Worm (Caenorhabditis elegans): ENCODE results near the gene ttbk-6.
A peak's percentile ranks its signal among the peaks of the same experiment; 100 is the strongest.

The ttbk-6 gene

DNA sequence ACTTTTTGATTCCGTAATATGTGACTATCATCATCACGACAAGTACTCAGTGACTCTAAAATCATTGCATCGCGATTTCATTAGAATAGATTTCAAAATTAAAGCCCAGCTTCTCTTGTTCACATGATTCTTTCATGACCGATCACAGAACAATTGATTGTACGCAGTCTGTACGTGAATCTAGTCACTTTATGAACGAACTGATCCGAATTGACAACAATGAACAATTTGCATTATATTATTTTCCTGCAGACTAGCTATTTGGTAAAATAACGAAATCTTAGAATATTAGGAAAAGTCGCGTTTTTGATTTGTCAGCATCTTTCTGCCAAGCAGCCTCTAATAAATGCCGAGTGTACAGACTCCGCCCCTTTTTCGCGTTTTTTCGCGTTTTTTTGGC is 25.0 kb downstream of the ttbk-6 start:
- TF ChIP-seq ref-1 (GFP tag; conservative IDR thresholded peaks at IDR 0.05) (no peak), klf-2 (GFP tag; conservative IDR thresholded peaks at IDR 0.05) (no peak), flt-1 (GFP tag; IDR thresholded peaks at IDR 0.05) (no peak), med-1 (GFP tag; optimal IDR thresholded peaks at IDR 0.05; ENCODE audit: insufficient read depth) (no peak), tab-1 (GFP tag; IDR thresholded peaks at IDR 0.05) (no peak), ztf-23 (GFP tag; IDR thresholded peaks at IDR 0.05) (no peak), cog-1 (tag; optimal IDR thresholded peaks at IDR 0.05) (no peak), ztf-29 (GFP tag; IDR thresholded peaks at IDR 0.05) (no peak), T22C8.4 (GFP tag; IDR thresholded peaks at IDR 0.05) (no peak)

DNA sequence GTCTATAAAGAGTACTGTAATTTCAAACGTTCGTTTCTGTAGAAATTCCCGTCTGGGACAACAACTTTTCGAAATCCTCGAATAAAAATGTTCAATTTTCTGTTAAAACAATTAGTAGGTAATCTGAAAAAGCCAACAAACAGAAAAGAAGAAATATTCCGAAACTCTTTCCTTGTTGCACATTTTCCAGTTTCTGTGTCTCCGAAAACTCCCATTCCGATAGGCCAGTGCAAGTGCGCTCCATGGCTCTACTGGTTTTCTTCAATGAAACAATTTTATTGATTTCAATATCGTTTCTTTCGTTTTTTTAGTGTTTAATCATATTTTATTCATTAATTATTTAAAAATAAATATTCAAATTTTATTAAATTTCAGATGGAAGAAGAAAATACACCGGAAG is 28.1 kb downstream of the ttbk-6 start, which contains the start of gene F54D8.6:
Gene F54D8.6 (plus strand): TSS at position 370 of the 400 bp plus-strand sequence.
- no peak for TF ChIP-seq ztf-23 (GFP tag; IDR thresholded peaks at IDR 0.05)
- TF ChIP-seq T22C8.4 (GFP tag; IDR thresholded peaks at IDR 0.05): no peak
- no peak for TF ChIP-seq med-1 (GFP tag; optimal IDR thresholded peaks at IDR 0.05; ENCODE audit: insufficient read depth)
- TF ChIP-seq ref-1 (GFP tag; conservative IDR thresholded peaks at IDR 0.05): no peak
- TF ChIP-seq ztf-29 (GFP tag; IDR thresholded peaks at IDR 0.05): no peak
- TF ChIP-seq klf-2 (GFP tag; conservative IDR thresholded peaks at IDR 0.05): no peak
- no peak for TF ChIP-seq tab-1 (GFP tag; IDR thresholded peaks at IDR 0.05)
- TF ChIP-seq flt-1 (GFP tag; IDR thresholded peaks at IDR 0.05): no peak
- no peak for TF ChIP-seq cog-1 (tag; optimal IDR thresholded peaks at IDR 0.05)

DNA sequence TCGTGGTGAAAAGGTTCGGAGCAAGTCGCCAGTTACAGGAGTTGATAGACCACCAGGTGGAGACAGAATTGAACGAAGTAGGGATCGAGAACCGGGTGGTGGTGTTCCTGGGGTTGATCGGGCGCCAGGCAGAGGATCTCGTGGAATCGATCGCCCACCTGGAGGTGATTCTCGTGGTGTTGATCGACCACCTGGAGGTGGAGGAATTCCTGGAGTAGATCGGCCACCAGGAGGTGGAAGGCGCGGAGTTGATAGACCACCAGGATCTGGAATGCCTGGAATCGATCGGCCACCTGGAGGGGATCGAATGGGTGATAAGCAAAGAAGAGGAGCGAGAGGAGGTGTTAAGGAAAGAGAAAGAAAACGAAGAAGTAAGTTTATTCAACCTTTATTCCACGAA is 31.0 kb downstream of the ttbk-6 start:
- TF ChIP-seq ztf-29 (GFP tag; IDR thresholded peaks at IDR 0.05): no peak

DNA sequence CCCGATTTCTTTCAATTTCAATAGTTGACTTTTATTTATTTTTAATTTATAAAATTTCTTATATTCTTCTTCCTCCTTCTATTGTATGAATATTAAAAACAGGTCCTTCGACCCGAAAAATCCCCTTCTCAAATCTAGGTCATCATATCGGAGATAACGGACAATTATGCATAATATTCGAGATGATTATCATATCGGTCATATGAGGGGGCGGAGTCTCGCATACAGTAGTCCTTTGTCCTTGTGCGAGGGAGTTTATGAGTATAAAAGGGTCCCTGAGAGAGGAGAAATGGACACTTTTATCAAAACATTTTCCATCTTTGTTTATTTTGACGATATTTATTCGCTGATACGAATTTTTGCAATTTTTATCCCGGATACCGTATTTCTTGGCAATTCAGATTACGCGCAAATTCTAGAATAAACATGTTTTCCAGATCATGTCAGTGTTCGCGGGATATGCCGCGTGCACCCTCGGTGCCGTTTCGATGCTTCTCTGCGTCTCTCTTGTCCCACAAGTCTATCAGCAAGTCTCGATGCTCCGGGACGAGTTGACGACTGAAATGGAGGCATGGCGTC is 32.5 kb downstream of the ttbk-6 start, which contains the start of gene dpy-17:
Gene dpy-17 (plus strand): TSS at position 438 of the 579 bp plus-strand sequence.
- TF ChIP-seq flt-1 (GFP tag; IDR thresholded peaks at IDR 0.05) (no peak), ztf-29 (GFP tag; IDR thresholded peaks at IDR 0.05) (no peak), tab-1 (GFP tag; IDR thresholded peaks at IDR 0.05) (no peak), ztf-23 (GFP tag; IDR thresholded peaks at IDR 0.05) (no peak), cog-1 (tag; optimal IDR thresholded peaks at IDR 0.05) (no peak), ref-1 (GFP tag; conservative IDR thresholded peaks at IDR 0.05) (no peak), T22C8.4 (GFP tag; IDR thresholded peaks at IDR 0.05) (no peak), klf-2 (GFP tag; conservative IDR thresholded peaks at IDR 0.05) (no peak), med-1 (GFP tag; optimal IDR thresholded peaks at IDR 0.05; ENCODE audit: insufficient read depth) (no peak)

DNA sequence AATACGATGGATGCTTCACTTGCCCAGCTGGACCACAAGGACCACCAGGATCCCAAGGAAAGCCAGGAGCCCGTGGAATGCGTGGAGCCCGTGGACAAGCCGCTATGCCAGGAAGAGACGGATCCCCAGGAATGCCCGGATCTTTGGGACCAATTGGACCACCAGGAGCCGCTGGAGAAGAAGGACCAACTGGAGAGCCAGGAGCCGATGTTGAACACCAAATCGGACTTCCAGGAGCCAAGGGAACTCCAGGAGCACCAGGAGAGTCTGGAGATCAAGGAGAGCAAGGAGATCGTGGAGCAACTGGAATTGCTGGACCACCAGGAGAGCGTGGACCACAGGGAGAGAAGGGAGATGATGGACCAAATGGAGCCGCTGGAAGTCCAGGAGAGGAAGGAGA is 33.5 kb downstream of the ttbk-6 start:
- TF ChIP-seq tab-1 (GFP tag; IDR thresholded peaks at IDR 0.05) (no peak), klf-2 (GFP tag; conservative IDR thresholded peaks at IDR 0.05) (0 out of 2 replicates have a peak, but pooled peaks have one; percentile 14)

DNA sequence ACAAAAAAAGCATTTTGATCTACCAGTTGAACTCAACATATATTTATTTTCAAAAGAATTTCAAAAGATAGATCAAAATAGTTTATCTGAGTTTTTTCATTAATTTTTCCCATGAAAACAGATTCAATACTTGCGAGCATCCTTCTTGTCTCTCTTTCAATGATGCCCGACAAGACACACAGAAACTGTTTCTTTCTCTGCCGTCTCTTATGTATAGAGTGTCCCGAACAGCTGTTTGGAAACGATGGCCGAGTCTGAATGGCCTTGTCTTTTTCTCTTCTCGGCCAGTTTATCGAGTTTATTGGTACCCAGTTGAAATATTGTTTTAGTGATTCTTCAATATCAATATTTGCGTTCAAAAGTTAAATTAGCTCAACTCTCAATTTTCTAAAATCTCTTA is 34.2 kb downstream of the ttbk-6 start:
- TF ChIP-seq cog-1 (tag; optimal IDR thresholded peaks at IDR 0.05) (no peak), ztf-23 (GFP tag; IDR thresholded peaks at IDR 0.05) (peak; percentile 57; the same call in 1 of the 2 replicates), ref-1 (GFP tag; conservative IDR thresholded peaks at IDR 0.05) (no peak), klf-2 (GFP tag; conservative IDR thresholded peaks at IDR 0.05) (no peak)

DNA sequence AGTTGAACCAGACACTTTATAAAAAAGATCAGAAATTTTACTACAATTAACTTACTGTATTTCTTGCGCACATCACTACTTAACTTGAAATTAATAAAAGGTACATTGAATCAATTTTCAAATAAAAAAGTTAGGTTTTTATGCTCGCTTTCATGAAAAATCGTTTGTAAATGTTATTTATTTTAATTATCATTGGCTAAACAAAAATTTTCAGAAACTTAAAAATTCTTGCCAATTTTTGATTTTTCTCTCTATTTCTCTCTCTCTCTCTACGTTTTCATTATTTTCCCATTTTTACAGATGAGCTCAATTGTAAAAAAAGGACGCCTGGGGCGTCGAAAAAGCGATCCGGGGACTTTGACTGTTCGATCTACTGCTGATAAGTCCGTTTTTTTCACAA is 34.9 kb downstream of the ttbk-6 start, which contains the start of gene sax-2:
Gene sax-2 (plus strand): TSS at position 301 of the 400 bp plus-strand sequence.
- TF ChIP-seq ref-1 (GFP tag; conservative IDR thresholded peaks at IDR 0.05): no peak
- TF ChIP-seq ztf-23 (GFP tag; IDR thresholded peaks at IDR 0.05): no peak
- TF ChIP-seq tab-1 (GFP tag; IDR thresholded peaks at IDR 0.05): no peak
- no peak for TF ChIP-seq ztf-29 (GFP tag; IDR thresholded peaks at IDR 0.05)
- TF ChIP-seq med-1 (GFP tag; optimal IDR thresholded peaks at IDR 0.05; ENCODE audit: insufficient read depth): no peak
- no peak for TF ChIP-seq flt-1 (GFP tag; IDR thresholded peaks at IDR 0.05)
- TF ChIP-seq klf-2 (GFP tag; conservative IDR thresholded peaks at IDR 0.05): no peak
- TF ChIP-seq T22C8.4 (GFP tag; IDR thresholded peaks at IDR 0.05): no peak
- TF ChIP-seq cog-1 (tag; optimal IDR thresholded peaks at IDR 0.05): no peak

DNA sequence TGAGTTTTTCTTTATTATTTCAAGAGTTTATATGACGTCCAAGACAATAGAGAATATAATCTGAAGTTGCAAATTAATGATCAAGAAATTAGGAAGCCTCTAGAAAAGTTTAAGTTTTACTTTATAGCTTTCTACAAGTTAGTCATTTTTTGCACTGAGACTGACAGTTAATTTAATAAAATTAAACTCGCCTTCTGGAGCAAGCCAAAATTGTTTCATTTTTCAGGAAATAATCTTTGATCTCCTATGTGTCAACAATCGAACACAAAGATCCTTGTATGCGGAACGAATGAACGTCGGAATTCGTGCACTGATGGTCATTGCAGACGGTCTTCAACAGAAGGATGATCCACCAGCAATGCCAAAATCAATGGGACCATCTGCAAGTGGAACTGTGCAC is 37.9 kb downstream of the ttbk-6 start:
- TF ChIP-seq tab-1 (GFP tag; IDR thresholded peaks at IDR 0.05) (no peak), med-1 (GFP tag; optimal IDR thresholded peaks at IDR 0.05; ENCODE audit: insufficient read depth) (no peak), flt-1 (GFP tag; IDR thresholded peaks at IDR 0.05) (no peak), cog-1 (tag; optimal IDR thresholded peaks at IDR 0.05) (no peak), T22C8.4 (GFP tag; IDR thresholded peaks at IDR 0.05) (no peak), klf-2 (GFP tag; conservative IDR thresholded peaks at IDR 0.05) (no peak), ztf-23 (GFP tag; IDR thresholded peaks at IDR 0.05) (no peak), ztf-29 (GFP tag; IDR thresholded peaks at IDR 0.05) (no peak), ref-1 (GFP tag; conservative IDR thresholded peaks at IDR 0.05) (no peak)

DNA sequence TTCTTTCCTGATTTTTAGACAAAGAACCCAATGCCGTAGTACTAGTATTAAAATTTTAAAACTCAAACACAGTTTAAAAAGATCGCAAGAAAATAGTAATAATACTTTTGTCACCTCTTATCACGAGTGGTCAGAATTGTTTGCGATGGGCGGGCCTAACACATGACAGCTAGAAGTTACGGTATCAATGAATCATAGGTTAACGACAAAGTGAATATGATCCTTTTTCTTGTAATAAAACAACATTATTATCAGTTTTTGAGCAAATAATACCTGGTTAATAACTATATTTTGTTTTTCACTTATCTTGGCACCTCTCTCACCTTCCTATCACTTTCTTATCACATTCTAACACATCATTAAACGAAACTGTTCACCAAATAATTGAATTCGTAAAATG is 38.5 kb downstream of the ttbk-6 start:
- TF ChIP-seq ref-1 (GFP tag; conservative IDR thresholded peaks at IDR 0.05) (no peak), ztf-29 (GFP tag; IDR thresholded peaks at IDR 0.05) (no peak), klf-2 (GFP tag; conservative IDR thresholded peaks at IDR 0.05) (no peak), med-1 (GFP tag; optimal IDR thresholded peaks at IDR 0.05; ENCODE audit: insufficient read depth) (no peak), cog-1 (tag; optimal IDR thresholded peaks at IDR 0.05) (no peak), tab-1 (GFP tag; IDR thresholded peaks at IDR 0.05) (no peak), T22C8.4 (GFP tag; IDR thresholded peaks at IDR 0.05) (no peak), flt-1 (GFP tag; IDR thresholded peaks at IDR 0.05) (no peak), ztf-23 (GFP tag; IDR thresholded peaks at IDR 0.05) (no peak)

DNA sequence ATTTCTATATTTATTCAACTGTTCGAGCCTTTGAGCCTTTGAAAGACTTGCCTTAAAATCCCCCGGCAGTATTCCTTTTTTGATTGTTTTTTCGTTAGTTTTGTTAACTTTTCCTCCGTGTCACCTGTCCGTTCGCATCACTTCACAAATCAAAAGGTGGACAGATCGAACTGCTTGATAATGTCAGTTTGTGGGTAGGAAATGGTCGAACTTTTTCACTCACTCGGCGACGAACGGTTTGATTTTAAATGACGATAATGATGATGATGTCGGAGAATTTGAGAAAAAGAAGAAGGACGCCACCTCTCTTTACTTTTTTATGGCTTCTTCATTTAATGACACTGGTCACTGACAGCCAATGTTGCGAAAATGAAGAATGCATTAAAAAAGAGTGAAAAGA is 44.6 kb downstream of the ttbk-6 start:
- no peak for TF ChIP-seq ztf-23 (GFP tag; IDR thresholded peaks at IDR 0.05)

DNA sequence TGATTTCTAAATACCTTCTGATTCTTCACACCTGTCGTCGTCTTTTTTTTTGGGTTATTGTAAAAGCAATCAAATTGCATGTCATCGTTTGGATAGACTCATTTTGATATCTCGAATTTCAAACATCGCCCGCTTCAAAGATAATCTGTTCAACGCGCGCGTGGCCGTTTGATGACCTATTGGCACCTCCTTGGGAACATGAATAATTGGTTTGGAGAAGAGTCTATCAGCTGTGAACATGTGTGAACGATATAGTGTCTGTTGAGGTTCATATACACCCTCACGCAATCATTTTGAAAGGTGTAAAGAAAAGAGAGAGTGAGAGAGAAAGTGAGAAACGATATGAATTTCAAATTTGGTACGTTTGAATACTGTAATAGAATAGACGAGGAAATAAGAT is 46.1 kb downstream of the ttbk-6 start:
- TF ChIP-seq tab-1 (GFP tag; IDR thresholded peaks at IDR 0.05): no peak
- no peak for TF ChIP-seq med-1 (GFP tag; optimal IDR thresholded peaks at IDR 0.05; ENCODE audit: insufficient read depth)
- no peak for TF ChIP-seq ref-1 (GFP tag; conservative IDR thresholded peaks at IDR 0.05)
- TF ChIP-seq ztf-29 (GFP tag; IDR thresholded peaks at IDR 0.05): no peak
- no peak for TF ChIP-seq T22C8.4 (GFP tag; IDR thresholded peaks at IDR 0.05)
- TF ChIP-seq cog-1 (tag; optimal IDR thresholded peaks at IDR 0.05): no peak
- TF ChIP-seq flt-1 (GFP tag; IDR thresholded peaks at IDR 0.05): no peak
- no peak for TF ChIP-seq klf-2 (GFP tag; conservative IDR thresholded peaks at IDR 0.05)
- no peak for TF ChIP-seq ztf-23 (GFP tag; IDR thresholded peaks at IDR 0.05)

Data from whole organism, midembryonic.